Fruit fly (Drosophila melanogaster) whole organism, pupa: Measurements from ENCODE around the gene Alg10.
A peak's percentile ranks its signal among the peaks of the same experiment; 100 is the strongest.
"Not testable (repeated sequence)": the region's sequence is repeated elsewhere in the genome, so short reads cannot be mapped to it uniquely, and the experiment has no call there.

Experiments used
- CG10348 ChIP-seq: fragments of 200-800 bp; sonication (Bioruptor generic); IDR thresholded peaks from 2 replicates; pipeline ENCODE4 v1.3.6; 2022; ENCODE audit warnings: missing biosample characterization, missing genetic modification characterization
- CG12605 ChIP-seq: fragments of 200-800 bp; sonication (Bioruptor generic); IDR thresholded peaks from 2 replicates; pipeline ENCODE4 v1.3.6; 2022; ENCODE audit warnings: missing biosample characterization, missing genetic modification characterization
- CG13204 ChIP-seq: fragments of 200-800 bp; sonication (Bioruptor generic); optimal IDR thresholded peaks from 2 replicates; lab custom pipeline; 2018; ENCODE audit warnings: missing biosample characterization, mild to moderate bottlenecking, missing genetic modification characterization, moderate library complexity
- CG14655 ChIP-seq: fragments of 200-800 bp; sonication (Bioruptor generic); optimal IDR thresholded peaks from 3 replicates; lab custom pipeline; 2017; ENCODE audit warnings: mild to moderate bottlenecking, missing biosample characterization, missing genetic modification reagents, missing genetic modification characterization
- CG15710 ChIP-seq: fragments of 200-800 bp; sonication (Bioruptor generic); optimal IDR thresholded peaks from 2 replicates; lab custom pipeline; 2018; ENCODE audit warnings: missing biosample characterization, mild to moderate bottlenecking, missing genetic modification characterization, moderate library complexity
- CG17806 ChIP-seq: fragments of 200-800 bp; sonication (Bioruptor generic); optimal IDR thresholded peaks from 2 replicates; lab custom pipeline; 2018; ENCODE audit warnings: missing biosample characterization, mild to moderate bottlenecking, missing genetic modification characterization, moderate library complexity
- CG32121 ChIP-seq: fragments of 200-800 bp; sonication (Bioruptor generic); IDR thresholded peaks from 2 replicates; pipeline ENCODE4 v1.3.6; 2022; ENCODE audit warnings: missing biosample characterization, missing genetic modification characterization
- CG34367 ChIP-seq: fragments of 200-800 bp; sonication (Bioruptor generic); optimal IDR thresholded peaks from 2 replicates; lab custom pipeline; 2018; ENCODE audit warnings: missing biosample characterization, mild to moderate bottlenecking, missing genetic modification characterization
- CG4496 ChIP-seq: fragments of 200-800 bp; sonication (Bioruptor generic); IDR thresholded peaks from 3 replicates; pipeline ENCODE4 v1.3.6; 2022; ENCODE audit warnings: missing biosample characterization, missing genetic modification characterization
- CG8159 ChIP-seq: fragments of 200-800 bp; sonication (Bioruptor generic); optimal IDR thresholded peaks from 3 replicates; lab custom pipeline; 2018; ENCODE audit warnings: missing biosample characterization, mild to moderate bottlenecking, missing genetic modification characterization, moderate library complexity
- CG8301 ChIP-seq: fragments of 200-800 bp; sonication (Bioruptor generic); optimal IDR thresholded peaks from 2 replicates; lab custom pipeline; 2018; ENCODE audit warnings: missing biosample characterization, mild to moderate bottlenecking, missing genetic modification characterization
- CG9948 ChIP-seq: fragments of 200-800 bp; sonication (Bioruptor generic); optimal IDR thresholded peaks from 2 replicates; lab custom pipeline; 2018; ENCODE audit warnings: missing biosample characterization, mild to moderate bottlenecking, missing genetic modification characterization, moderate library complexity
- D1 ChIP-seq: fragments of 200-800 bp; sonication (Bioruptor generic); optimal IDR thresholded peaks from 2 replicates; lab custom pipeline; 2018; ENCODE audit warnings: missing biosample characterization, mild to moderate bottlenecking, missing genetic modification characterization, moderate library complexity
- EcR ChIP-seq: fragments of 200-800 bp; sonication (Bioruptor generic); optimal IDR thresholded peaks from 3 replicates; lab custom pipeline; 2019; ENCODE audit warnings: missing biosample characterization, missing genetic modification characterization, mild to moderate bottlenecking, moderate library complexity, missing genetic modification reagents
- Ets98B ChIP-seq: fragments of 200-800 bp; sonication (Bioruptor generic); IDR thresholded peaks from 2 replicates; pipeline ENCODE4 v1.3.6; 2022; ENCODE audit warnings: missing biosample characterization, missing genetic modification characterization
- Pif1A ChIP-seq: fragments of 200-800 bp; sonication (Bioruptor generic); optimal IDR thresholded peaks from 3 replicates; lab custom pipeline; 2016; ENCODE audit warnings: missing biosample characterization, missing genetic modification characterization
- Pif1B ChIP-seq: fragments of 200-800 bp; sonication (Bioruptor generic); optimal IDR thresholded peaks from 3 replicates; lab custom pipeline; 2016; ENCODE audit warnings: missing biosample characterization, missing genetic modification characterization
- Snoo ChIP-seq: fragments of 200-800 bp; sonication (Bioruptor generic); optimal IDR thresholded peaks from 3 replicates; lab custom pipeline; 2017; ENCODE audit warnings: missing biosample characterization, mild to moderate bottlenecking, missing genetic modification characterization, inconsistent platforms
- fd96Ca ChIP-seq: fragments of 200-800 bp; sonication (Bioruptor generic); IDR thresholded peaks from 3 replicates; pipeline ENCODE4 v1.3.6; 2022; ENCODE audit warnings: missing biosample characterization, missing genetic modification characterization
- gl ChIP-seq: fragments of 200-800 bp; sonication (Bioruptor generic); optimal IDR thresholded peaks from 2 replicates; lab custom pipeline; 2018; ENCODE audit warnings: missing biosample characterization, mild to moderate bottlenecking, missing genetic modification characterization
- rn ChIP-seq: fragments of 200-800 bp; sonication (Bioruptor generic); IDR thresholded peaks from 2 replicates; pipeline ENCODE4 v1.3.6; 2022; ENCODE audit warnings: missing biosample characterization, missing genetic modification characterization

Gene Alg10

dm6 chr3L:11132055-11132454 lies 32.7 kb upstream of the Alg10 start, which contains the start of gene CG32074:
CG32074 (minus strand) TSS chr3L:11132322.
- not testable (repeated sequence) for TF ChIP-seq CG13204 (GFP tag; lab: Kevin White, UChicago); CG15710 (tag; lab: Kevin White, UChicago); CG9948

- TF ChIP-seq CG4496; Pif1B; Ets98B (GFP tag; lab: Robert Waterston, UW): not testable (repeated sequence)
Observed at dm6 chr3L:11134886-11135285, 29.9 kb upstream of the Alg10 start, which contains the start of gene CG14143. CG14143 (plus strand) TSS chr3L:11134987.

- no peak for TF ChIP-seq Snoo
- TF ChIP-seq fd96Ca (GFP tag; lab: Robert Waterston, UW): no peak
- no peak for TF ChIP-seq Pif1B
- no peak for TF ChIP-seq EcR (GFP tag; lab: Kevin White, UChicago)
- TF ChIP-seq CG8301 (tag; lab: Kevin White, UChicago): no peak
- peak; percentile 18; the same call in 1 of the 3 replicates for TF ChIP-seq CG4496
- TF ChIP-seq CG13204 (GFP tag; lab: Kevin White, UChicago): no peak
- no peak for TF ChIP-seq Pif1A (GFP tag; lab: Kevin White, UChicago)
- no peak for TF ChIP-seq CG10348
- TF ChIP-seq CG17806 (tag; lab: Kevin White, UChicago): no peak
- no peak for TF ChIP-seq CG15710 (tag; lab: Kevin White, UChicago)
- TF ChIP-seq gl (tag; lab: Kevin White, UChicago): no peak
- peak; percentile 57 for TF ChIP-seq CG8159 (tag; lab: Kevin White, UChicago)
- TF ChIP-seq CG12605 (GFP tag; lab: Robert Waterston, UW): 0 out of 2 replicates have a peak, but pooled peaks have one; percentile 11
- no peak for TF ChIP-seq rn (GFP tag; lab: Robert Waterston, UW)
- TF ChIP-seq CG34367 (tag; lab: Kevin White, UChicago): no peak
- no peak for TF ChIP-seq CG9948
- no peak for TF ChIP-seq D1
- no peak for TF ChIP-seq CG14655 (GFP tag; lab: Kevin White, UChicago)
- TF ChIP-seq Ets98B (GFP tag; lab: Robert Waterston, UW): peak; percentile 43; the same call in 1 of the 2 replicates
- no peak for TF ChIP-seq CG32121 (GFP tag; lab: Robert Waterston, UW)
Observed at dm6 chr3L:11135846-11136245, 28.9 kb upstream of the Alg10 start, which contains the start of gene IRSp53. IRSp53 (plus strand) TSS chr3L:11136049.

dm6 chr3L:11136349-11136748 lies 28.4 kb upstream of the Alg10 start:
- TF ChIP-seq CG8301 (tag; lab: Kevin White, UChicago): no peak
- no peak for TF ChIP-seq D1
- peak; percentile 59 for TF ChIP-seq CG34367 (tag; lab: Kevin White, UChicago)
- no peak for TF ChIP-seq Ets98B (GFP tag; lab: Robert Waterston, UW)
- TF ChIP-seq CG15710 (tag; lab: Kevin White, UChicago): peak; percentile 33
- TF ChIP-seq CG13204 (GFP tag; lab: Kevin White, UChicago): peak; percentile 63
- no peak for TF ChIP-seq Snoo
- TF ChIP-seq rn (GFP tag; lab: Robert Waterston, UW): no peak
- no peak for TF ChIP-seq gl (tag; lab: Kevin White, UChicago)
- no peak for TF ChIP-seq CG14655 (GFP tag; lab: Kevin White, UChicago)
- no peak for TF ChIP-seq Pif1A (GFP tag; lab: Kevin White, UChicago)
- TF ChIP-seq CG4496: no peak
- TF ChIP-seq EcR (GFP tag; lab: Kevin White, UChicago): peak; percentile 72
- no peak for TF ChIP-seq CG8159 (tag; lab: Kevin White, UChicago)
- no peak for TF ChIP-seq fd96Ca (GFP tag; lab: Robert Waterston, UW)
- no peak for TF ChIP-seq CG9948
- no peak for TF ChIP-seq CG17806 (tag; lab: Kevin White, UChicago)

dm6 chr3L:11138862-11139261 lies 25.9 kb upstream of the Alg10 start:
- TF ChIP-seq D1 (no peak), CG14655 (GFP tag; lab: Kevin White, UChicago) (no peak), fd96Ca (GFP tag; lab: Robert Waterston, UW) (peak; percentile 65; the same call in 2 of the 3 replicates), Ets98B (GFP tag; lab: Robert Waterston, UW) (peak; percentile 45; the same call in 1 of the 2 replicates)
- TF ChIP-seq, all 21 proteins: peak for 2

dm6 chr3L:11145065-11145464 lies 19.7 kb upstream of the Alg10 start:
- peak; percentile 31 for TF ChIP-seq EcR (GFP tag; lab: Kevin White, UChicago)
- no peak for TF ChIP-seq D1

- TF ChIP-seq CG8159 (tag; lab: Kevin White, UChicago): no peak
- no peak for TF ChIP-seq EcR (GFP tag; lab: Kevin White, UChicago)
- TF ChIP-seq CG13204 (GFP tag; lab: Kevin White, UChicago): no peak
- TF ChIP-seq Snoo: no peak
- TF ChIP-seq rn (GFP tag; lab: Robert Waterston, UW): no peak
- no peak for TF ChIP-seq CG32121 (GFP tag; lab: Robert Waterston, UW)
- TF ChIP-seq CG15710 (tag; lab: Kevin White, UChicago): no peak
- TF ChIP-seq gl (tag; lab: Kevin White, UChicago): no peak
- no peak for TF ChIP-seq CG8301 (tag; lab: Kevin White, UChicago)
- TF ChIP-seq CG17806 (tag; lab: Kevin White, UChicago): no peak
- no peak for TF ChIP-seq CG9948
- no peak for TF ChIP-seq D1
- no peak for TF ChIP-seq Ets98B (GFP tag; lab: Robert Waterston, UW)
- TF ChIP-seq CG34367 (tag; lab: Kevin White, UChicago): no peak
- TF ChIP-seq fd96Ca (GFP tag; lab: Robert Waterston, UW): no peak
- no peak for TF ChIP-seq CG12605 (GFP tag; lab: Robert Waterston, UW)
- TF ChIP-seq CG10348: no peak
- no peak for TF ChIP-seq CG4496
Observed at dm6 chr3L:11147675-11148074, 17.1 kb upstream of the Alg10 start.
